Fruit fly (Drosophila melanogaster) whole organism, wandering third instar larva: ENCODE results near the gene CG5835.

Experiments
- Abd-B ChIP-seq: fragments of >200 bp; optimal IDR thresholded peaks from 2 replicates; lab custom pipeline; 2017; ENCODE audit warnings: missing biosample characterization, missing genetic modification characterization
- Hr78 ChIP-seq: fragments of >200 bp; optimal IDR thresholded peaks from 2 replicates; lab custom pipeline; 2017; ENCODE audit warnings: missing biosample characterization, missing genetic modification characterization
- Myc ChIP-seq: fragments of >200 bp; optimal IDR thresholded peaks from 2 replicates; lab custom pipeline; 2017
- Rel ChIP-seq, 2 experiments: fragments of 200-800 bp; sonication (Bioruptor generic) in 1 of 2; optimal IDR thresholded peaks; 2 replicates in 1 of 2; 3 replicates in 1 of 2; lab custom pipeline; 2016 to 2019; ENCODE audit warnings: mild to moderate bottlenecking in 2 of 2, missing biosample characterization in 2 of 2, missing genetic modification characterization in 2 of 2, moderate library complexity in 1 of 2
- dmrt93B ChIP-seq: fragments of 200-800 bp; sonication (Bioruptor generic); optimal IDR thresholded peaks from 2 replicates; lab custom pipeline; 2018; ENCODE audit warnings: missing biosample characterization, mild to moderate bottlenecking, missing genetic modification characterization
- ey ChIP-seq: fragments of 200-800 bp; sonication (Bioruptor generic); optimal IDR thresholded peaks from 2 replicates; lab custom pipeline; 2016; ENCODE audit warnings: missing biosample characterization, missing genetic modification characterization
- h ChIP-seq: fragments of 200-800 bp; sonication (Bioruptor generic); optimal IDR thresholded peaks from 3 replicates; lab custom pipeline; 2016; ENCODE audit warnings: missing biosample characterization, mild to moderate bottlenecking, missing genetic modification characterization
- pan ChIP-seq: fragments of >200 bp; optimal IDR thresholded peaks from 2 replicates; lab custom pipeline; 2017
- sv ChIP-seq: fragments of 200-800 bp; sonication (Bioruptor generic); optimal IDR thresholded peaks from 3 replicates; lab custom pipeline; 2016; ENCODE audit warnings: missing biosample characterization, missing genetic modification characterization
- usp ChIP-seq: fragments of >200 bp; optimal IDR thresholded peaks from 2 replicates; lab custom pipeline; 2017; ENCODE audit warnings: missing biosample characterization, missing genetic modification characterization

dm6 chr3R:19182848-19183247 lies 29.4 kb upstream of the CG5835 start:
- TF ChIP-seq usp (no peak), Abd-B (GFP tag; lab: Kevin White, UChicago) (no peak), ey (GFP tag; lab: Kevin White, UChicago) (no peak), Hr78 (GFP tag; lab: Kevin White, UChicago) (no peak), sv (GFP tag; lab: Kevin White, UChicago) (no peak), Myc (no peak), dmrt93B (GFP tag; lab: Kevin White, UChicago) (no peak), pan (lab: Kevin White, UChicago) (no peak), Rel (GFP tag; optimal IDR thresholded peaks at IDR 0.05; lab: Kevin White, UChicago) (no peak), Rel (tag; optimal IDR thresholded peaks at IDR 0.05; lab: Kevin White, UChicago) (no peak), h (no peak)
